Fruit fly (Drosophila melanogaster) Kc167 (cell line): ENCODE data around the gene mRpL11.

Source experiments
- Myc ChIP-seq: fragments of >200 bp; optimal IDR thresholded peaks from 2 replicates; lab custom pipeline; 2017; ENCODE audit warnings: missing external identifiers
- Sin3A ChIP-seq: fragments of >200 bp; optimal IDR thresholded peaks from 2 replicates; lab custom pipeline; 2018; ENCODE audit warnings: missing external identifiers
- h ChIP-seq: fragments of >200 bp; optimal IDR thresholded peaks from 3 replicates; lab custom pipeline; 2018; ENCODE audit warnings: missing external identifiers
- psq ChIP-seq: fragments of >200 bp; optimal IDR thresholded peaks from 2 replicates; lab custom pipeline; 2017; ENCODE audit warnings: missing external identifiers
- ttk ChIP-seq: sonication (Bioruptor generic); optimal IDR thresholded peaks from 2 replicates; lab custom pipeline; 2017; ENCODE audit warnings: missing external identifiers

DNA sequence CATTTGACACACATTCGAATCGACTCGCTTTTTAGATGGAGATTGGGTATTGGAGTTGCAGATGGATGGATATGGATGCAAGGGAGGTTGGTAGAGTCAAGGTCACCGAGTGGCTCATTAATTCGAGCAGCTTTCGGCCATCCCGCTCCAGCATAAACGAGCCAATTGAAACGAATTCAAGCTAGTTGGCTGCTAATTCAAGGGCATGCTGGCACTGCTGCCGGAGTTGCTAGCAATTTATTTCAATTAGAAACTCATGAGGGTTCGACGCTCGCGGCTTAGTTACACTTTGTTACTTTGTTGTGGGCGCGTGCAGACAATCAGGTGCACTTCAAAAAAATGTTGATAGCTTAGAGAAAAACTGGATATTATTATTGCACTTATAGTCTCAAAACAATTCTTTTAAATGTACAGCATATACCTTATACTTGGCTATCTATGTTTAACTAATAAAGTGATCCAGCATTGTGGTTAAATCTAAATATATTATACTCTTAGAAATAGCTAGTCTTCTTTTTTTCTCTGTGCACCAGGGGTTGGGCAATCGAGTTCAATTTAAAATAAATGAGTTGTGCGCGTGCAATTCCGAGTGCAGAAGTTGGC is 19.2 kb upstream of the mRpL11 start:
- no peak for TF ChIP-seq h (lab: Kevin White, UChicago)
- no peak for TF ChIP-seq psq (lab: Kevin White, UChicago)
- TF ChIP-seq Myc, result no peak
- no peak for TF ChIP-seq ttk (lab: Kevin White, UChicago)
- TF ChIP-seq Sin3A, result no peak
